Fruit fly (Drosophila melanogaster): ENCODE measurements around the gene CG3842.

CG3842 gene

dm6 chrX:6346926-6347367 is 9.4 kb downstream of the CG3842 start, which contains the start of gene CG3847 (continued):
- TF ChIP-seq kni (GFP tag; optimal IDR thresholded peaks at IDR 0.05) (peak; percentile 53), HLHmδ (GFP tag; optimal IDR thresholded peaks at IDR 0.05) (no peak), eve (GFP tag; optimal IDR thresholded peaks at IDR 0.05) (no peak), sd (tag; optimal IDR thresholded peaks at IDR 0.05) (peak; percentile 39), CG4617 (GFP tag; optimal IDR thresholded peaks at IDR 0.05; ENCODE audit: borderline replicate concordance) (peak; percentile 96), Eip74EF (GFP tag; optimal IDR thresholded peaks at IDR 0.05) (no peak), tap (tag; optimal IDR thresholded peaks at IDR 0.05) (no peak), CG18011 (GFP tag; optimal IDR thresholded peaks at IDR 0.05) (peak; percentile 56), fd3F (GFP tag; optimal IDR thresholded peaks at IDR 0.05) (no peak), ssp (GFP tag; IDR thresholded peaks at IDR 0.05) (peak; percentile 66), Hr3 (GFP tag; optimal IDR thresholded peaks at IDR 0.05) (peak; percentile 14), Ets65A (GFP tag) (peak; percentile 88), Xrp1 (GFP tag; IDR thresholded peaks at IDR 0.05) (no peak), CG9727 (GFP tag; optimal IDR thresholded peaks at IDR 0.05) (peak; percentile 43), zf30C (GFP tag; optimal IDR thresholded peaks at IDR 0.05) (no peak), E2f2 (GFP tag; IDR thresholded peaks at IDR 0.05) (peak; percentile 97), CG12299 (tag; optimal IDR thresholded peaks at IDR 0.05) (peak; percentile 46), CG15269 (tag; optimal IDR thresholded peaks at IDR 0.05) (peak; percentile 14), pum (GFP tag; optimal IDR thresholded peaks at IDR 0.05) (peak; percentile 44), NK7.1 (GFP tag; optimal IDR thresholded peaks at IDR 0.05) (no peak), CG31365 (tag; optimal IDR thresholded peaks at IDR 0.05) (no peak), ttk (GFP tag; IDR thresholded peaks at IDR 0.05) (no peak), CG1832 (GFP tag; optimal IDR thresholded peaks at IDR 0.05) (peak; percentile 78), CG10979 (tag; optimal IDR thresholded peaks at IDR 0.05) (peak; percentile 22), tup (GFP tag; optimal IDR thresholded peaks at IDR 0.05) (no peak), nerfin-2 (GFP tag; IDR thresholded peaks at IDR 0.05; ENCODE audit: partially characterized antibody) (peak; percentile 43), CG5953 (GFP tag; IDR thresholded peaks at IDR 0.05) (no peak), CG10274 (GFP tag; optimal IDR thresholded peaks at IDR 0.05) (no peak), CoRest (tag; optimal IDR thresholded peaks at IDR 0.05) (peak; percentile 54), bcd (GFP tag; optimal IDR thresholded peaks at IDR 0.05) (peak; percentile 30), dpn (GFP tag; optimal IDR thresholded peaks at IDR 0.05) (peak; percentile 58 to 60), Ssrp (tag; optimal IDR thresholded peaks at IDR 0.05) (no peak), CG12942 (GFP tag; optimal IDR thresholded peaks at IDR 0.05) (no peak), otp (GFP tag; IDR thresholded peaks at IDR 0.05) (0 out of 3 replicates have a peak, but pooled peaks have one; percentile 48), Hmr (GFP tag; optimal IDR thresholded peaks at IDR 0.05) (peak; percentile 83), cad (GFP tag; optimal IDR thresholded peaks at IDR 0.05) (no peak), CG2202 (tag; optimal IDR thresholded peaks at IDR 0.05) (no peak), run (tag; optimal IDR thresholded peaks at IDR 0.05) (no peak), CG13424 (tag; optimal IDR thresholded peaks at IDR 0.05) (peak; percentile 18), CG10366 (GFP tag; IDR thresholded peaks at IDR 0.05) (no peak), NC2α (GFP tag; optimal IDR thresholded peaks at IDR 0.05) (peak; percentile 18), CG6272 (GFP tag; IDR thresholded peaks at IDR 0.05) (0 out of 2 replicates have a peak, but pooled peaks have one; percentile 16), CG11723 (GFP tag; optimal IDR thresholded peaks at IDR 0.05) (no peak), CG16779 (GFP tag; IDR thresholded peaks at IDR 0.05) (no peak), prd (optimal IDR thresholded peaks at IDR 0.05) (no peak), prd (GFP tag; IDR thresholded peaks at IDR 0.05) (0 out of 3 replicates have a peak, but pooled peaks have one; percentile 29), CG11456 (GFP tag; IDR thresholded peaks at IDR 0.05) (peak; percentile 54; the same call in 1 of the 3 replicates), CG6254 (GFP tag; optimal IDR thresholded peaks at IDR 0.05) (no peak), CG6854 (GFP tag; optimal IDR thresholded peaks at IDR 0.05) (no peak), Hr51 (GFP tag; optimal IDR thresholded peaks at IDR 0.05) (peak in 1 of 2 experiments; percentile 54)

Measured in whole organism, embryonic.